Worm (Caenorhabditis elegans) whole organism, L4 larva: ENCODE measurements around the gene W04B5.6.

Experiments used
- R02D3.7 ChIP-seq: fragments of 150-350 bp; sonication (generic microtip); optimal IDR thresholded peaks from 3 replicates; lab custom pipeline; 2014; ENCODE audit warnings: missing biosample characterization, missing genetic modification characterization
- Y105C5A.15 ChIP-seq: fragments of 200-800 bp; sonication (Bioruptor generic); IDR thresholded peaks from 2 replicates; pipeline ENCODE4 v1.3.6; 2022; ENCODE audit warnings: missing genetic modification characterization, missing compliant biosample characterization
- ama-1 ChIP-seq: fragments of 150-350 bp; optimal IDR thresholded peaks from 2 replicates; lab custom pipeline; 2014; ENCODE audit warnings: inconsistent platforms, mixed read lengths
- ceh-82 ChIP-seq: sonication (generic microtip); optimal IDR thresholded peaks from 2 replicates; lab custom pipeline; 2017; ENCODE audit warnings: missing biosample characterization, missing genetic modification characterization
- fos-1 ChIP-seq: fragments of 150-350 bp; optimal IDR thresholded peaks from 2 replicates; lab custom pipeline; 2014; ENCODE audit warnings: missing biosample characterization, missing genetic modification characterization
- lin-39 ChIP-seq: fragments of 150-350 bp; optimal IDR thresholded peaks from 2 replicates; lab custom pipeline; 2014; ENCODE audit warnings: missing biosample characterization, missing genetic modification reagents, missing genetic modification characterization
- nhr-11 ChIP-seq: fragments of 150-350 bp; optimal IDR thresholded peaks from 2 replicates; lab custom pipeline; 2014; ENCODE audit warnings: missing biosample characterization, missing genetic modification characterization
- nhr-25 ChIP-seq: sonication (generic microtip); optimal IDR thresholded peaks from 2 replicates; lab custom pipeline; 2017; ENCODE audit warnings: missing genetic modification characterization, mild to moderate bottlenecking, missing compliant biosample characterization, antibody characterized with exemption, moderate library complexity, borderline replicate concordance; ENCODE audit not compliant: insufficient read depth
- nhr-28 ChIP-seq: fragments of 150-350 bp; optimal IDR thresholded peaks from 2 replicates; lab custom pipeline; 2014; ENCODE audit warnings: missing biosample characterization, missing genetic modification characterization
- nhr-48 ChIP-seq: sonication (generic microtip); optimal IDR thresholded peaks from 2 replicates; lab custom pipeline; 2016; ENCODE audit warnings: mild to moderate bottlenecking, missing genetic modification characterization, missing compliant biosample characterization
- pha-4 ChIP-seq, 2 experiments: fragments of 150-350 bp in 1 of 2; fragments of 200-800 bp in 1 of 2; sonication (Bioruptor generic) in 1 of 2; IDR thresholded peaks in 1 of 2; optimal IDR thresholded peaks in 1 of 2; 2 replicates each; pipeline versions ENCODE4 v1.3.6 to Lab custom; 2014 to 2022; ENCODE audit warnings: missing genetic modification characterization in 2 of 2, missing genetic modification reagents in 2 of 2, missing biosample characterization in 1 of 2, missing compliant biosample characterization in 1 of 2
- unc-130 ChIP-seq: sonication (generic microtip); optimal IDR thresholded peaks from 2 replicates; lab custom pipeline; 2016; ENCODE audit warnings: missing genetic modification reagents, missing genetic modification characterization, missing compliant biosample characterization
- unc-62 ChIP-seq, 3 experiments: fragments of 150-350 bp in 1 of 3; sonication (generic microtip); optimal IDR thresholded peaks in 2 of 3; peaks in 1 of 3; 1 replicate in 1 of 3; 2 replicates in 2 of 3; lab custom pipeline; 2014 to 2017; ENCODE audit warnings: missing biosample characterization in 3 of 3, missing genetic modification characterization in 3 of 3, missing genetic modification reagents in 3 of 3, missing genotype in 1 of 3
- zag-1 ChIP-seq: fragments of 150-350 bp; optimal IDR thresholded peaks from 2 replicates; lab custom pipeline; 2014; ENCODE audit warnings: missing biosample characterization, missing genetic modification characterization

DNA sequence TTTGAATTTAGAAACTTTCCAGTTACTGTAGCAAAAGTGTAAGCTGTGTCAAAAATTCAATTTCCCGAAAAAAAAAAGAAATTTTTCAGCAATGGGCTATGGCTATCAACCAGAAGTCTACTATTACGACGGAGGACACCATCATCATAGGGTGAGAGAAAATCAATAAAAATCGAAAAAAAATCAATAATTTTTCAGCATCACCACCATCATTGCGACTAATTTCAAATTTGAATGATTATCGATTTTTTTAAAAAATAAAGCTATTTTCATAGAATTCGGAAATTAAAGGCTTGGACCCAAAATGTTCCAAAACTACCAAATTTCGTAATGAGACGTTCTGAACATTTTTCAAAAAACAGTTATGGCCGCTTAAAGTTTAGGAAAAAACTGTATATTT is 11.6 kb downstream of the W04B5.6 start:
- TF ChIP-seq Y105C5A.15 (GFP tag; lab: Robert Waterston, UW): no peak
- no peak for TF ChIP-seq nhr-25
- no peak for TF ChIP-seq fos-1
- TF ChIP-seq ama-1 (lab: Kevin White, UChicago): no peak
- TF ChIP-seq zag-1 (tag; lab: Kevin White, UChicago): no peak
- TF ChIP-seq nhr-11 (tag; lab: Kevin White, UChicago): no peak
- no peak for TF ChIP-seq lin-39 (tag; lab: Kevin White, UChicago)
- no peak for TF ChIP-seq unc-62 (GFP tag; optimal IDR thresholded peaks at IDR 0.05 in 1 of 2; lab: Kevin White, UChicago)
- TF ChIP-seq unc-62 (tag; optimal IDR thresholded peaks at IDR 0.05; lab: Kevin White, UChicago): no peak
- no peak for TF ChIP-seq ceh-82 (tag; lab: Kevin White, UChicago)
- TF ChIP-seq R02D3.7 (tag; lab: Kevin White, UChicago): no peak
- TF ChIP-seq pha-4 (GFP tag; IDR thresholded peaks at IDR 0.05; lab: Robert Waterston, UW): no peak
- no peak for TF ChIP-seq pha-4 (tag; optimal IDR thresholded peaks at IDR 0.05; lab: Kevin White, UChicago)
- no peak for TF ChIP-seq nhr-28
- no peak for TF ChIP-seq unc-130
- no peak for TF ChIP-seq nhr-48
